Fruit fly (Drosophila melanogaster): ENCODE data around the gene Srp54k.

Gene Srp54k

dm6 chr3L:5152354-5152806 is at the start of gene Srp54k, which contains the start of gene Gen (continued):
- no peak for TF ChIP-seq CG2202 (tag; optimal IDR thresholded peaks at IDR 0.05)
- no peak for TF ChIP-seq CG7745 (tag; optimal IDR thresholded peaks at IDR 0.05)
- TF ChIP-seq Hsf (GFP tag; optimal IDR thresholded peaks at IDR 0.05): peak; percentile 55
- no peak for TF ChIP-seq zf30C (GFP tag; optimal IDR thresholded peaks at IDR 0.05)
- TF ChIP-seq CG15696 (tag; optimal IDR thresholded peaks at IDR 0.05): no peak
- TF ChIP-seq Hr78 (GFP tag; optimal IDR thresholded peaks at IDR 0.05): no peak
- TF ChIP-seq cas (GFP tag; IDR thresholded peaks at IDR 0.05): no peak
- peak; percentile 34 for TF ChIP-seq CG15514 (GFP tag; optimal IDR thresholded peaks at IDR 0.05)
- peak; percentile 35; the same call in 1 of the 2 replicates for TF ChIP-seq Bgb (GFP tag; IDR thresholded peaks at IDR 0.05; ENCODE audit: partially characterized antibody)
- TF ChIP-seq CTCF (GFP tag; optimal IDR thresholded peaks at IDR 0.05): no peak
- TF ChIP-seq luna (GFP tag; optimal IDR thresholded peaks at IDR 0.05): no peak
- no peak for TF ChIP-seq Deaf1 (tag; optimal IDR thresholded peaks at IDR 0.05)
- TF ChIP-seq CG12659 (GFP tag; optimal IDR thresholded peaks at IDR 0.05): peak; percentile 83
- TF ChIP-seq CG6254 (GFP tag; optimal IDR thresholded peaks at IDR 0.05): no peak
- no peak for TF ChIP-seq gt (GFP tag; IDR thresholded peaks at IDR 0.05)
- no peak for TF ChIP-seq CG33213 (GFP tag; optimal IDR thresholded peaks at IDR 0.05)
- peak; percentile 79 for TF ChIP-seq ssp (GFP tag; IDR thresholded peaks at IDR 0.05)
- no peak for TF ChIP-seq unc-4 (GFP tag; IDR thresholded peaks at IDR 0.05; ENCODE audit: partially characterized antibody)
- TF ChIP-seq cad (GFP tag; optimal IDR thresholded peaks at IDR 0.05): no peak
- TF ChIP-seq cwo (GFP tag; optimal IDR thresholded peaks at IDR 0.05): no peak
- TF ChIP-seq CG10462 (GFP tag; optimal IDR thresholded peaks at IDR 0.05): no peak
- no peak for TF ChIP-seq Tbp (GFP tag; optimal IDR thresholded peaks at IDR 0.05)
- no peak for TF ChIP-seq peb (GFP tag; IDR thresholded peaks at IDR 0.05)
- TF ChIP-seq crp (GFP tag; optimal IDR thresholded peaks at IDR 0.05): peak in 1 of 2 experiments; percentile 80
- no peak for TF ChIP-seq CG15011 (GFP tag; optimal IDR thresholded peaks at IDR 0.05)
- no peak for TF ChIP-seq zen2 (GFP tag; IDR thresholded peaks at IDR 0.05; ENCODE audit: partially characterized antibody)
- TF ChIP-seq fu2 (GFP tag; optimal IDR thresholded peaks at IDR 0.05): no peak
- TF ChIP-seq Bdp1 (GFP tag; optimal IDR thresholded peaks at IDR 0.05): no peak
- no peak for TF ChIP-seq sc (optimal IDR thresholded peaks at IDR 0.05)
- peak; percentile 16 for TF ChIP-seq sc (GFP tag; optimal IDR thresholded peaks at IDR 0.05)
- TF ChIP-seq ci (GFP tag; IDR thresholded peaks at IDR 0.05): peak; percentile 60; the same call in 2 of the 3 replicates
- peak; percentile 20 for TF ChIP-seq CG12744 (GFP tag; optimal IDR thresholded peaks at IDR 0.05)
- no peak for TF ChIP-seq Kr (GFP tag; optimal IDR thresholded peaks at IDR 0.05)
- no peak for TF ChIP-seq CG8478 (optimal IDR thresholded peaks at IDR 0.05)
- no peak for TF ChIP-seq CG18262 (tag; optimal IDR thresholded peaks at IDR 0.05)
- no peak for TF ChIP-seq tx (GFP tag; optimal IDR thresholded peaks at IDR 0.05)
- TF ChIP-seq CG10979 (tag; optimal IDR thresholded peaks at IDR 0.05): no peak
- no peak for TF ChIP-seq CG17361 (GFP tag; IDR thresholded peaks at IDR 0.05)
- no peak for TF ChIP-seq CG12104 (GFP tag; optimal IDR thresholded peaks at IDR 0.05)
- no peak for TF ChIP-seq Nf-YA (GFP tag; IDR thresholded peaks at IDR 0.05)
- TF ChIP-seq Hr51 (GFP tag; optimal IDR thresholded peaks at IDR 0.05): no peak
- peak; percentile 17; the same call in 1 of the 2 replicates for TF ChIP-seq inv (GFP tag; IDR thresholded peaks at IDR 0.05; ENCODE audit: partially characterized antibody)
- no peak for TF ChIP-seq CG2889 (GFP tag; IDR thresholded peaks at IDR 0.05)
- TF ChIP-seq mam (GFP tag; optimal IDR thresholded peaks at IDR 0.05): peak; percentile 12
- TF ChIP-seq Dfd (GFP tag; optimal IDR thresholded peaks at IDR 0.05): no peak
- no peak for TF ChIP-seq CG7987 (GFP tag; optimal IDR thresholded peaks at IDR 0.05)
- TF ChIP-seq CG18619 (GFP tag; optimal IDR thresholded peaks at IDR 0.05): peak; percentile 34
- TF ChIP-seq Camta (GFP tag; optimal IDR thresholded peaks at IDR 0.05): no peak
- TF ChIP-seq CG13894 (tag; optimal IDR thresholded peaks at IDR 0.05): no peak
- TF ChIP-seq Dbx (GFP tag; IDR thresholded peaks at IDR 0.05): no peak; the same call in 1 of the 3 replicates
- no peak for TF ChIP-seq abd-A (tag; optimal IDR thresholded peaks at IDR 0.05)
- no peak for TF ChIP-seq zfh1 (GFP tag; IDR thresholded peaks at IDR 0.05)

Measured in whole organism, embryonic.